Worm (Caenorhabditis elegans) whole organism, L2 larva: ENCODE results near the gene dod-21.

ENCODE experiments used
- R02D3.7 ChIP-seq: fragments of 150-350 bp; optimal IDR thresholded peaks from 2 replicates; lab custom pipeline; 2014; ENCODE audit warnings: missing biosample characterization, missing genetic modification characterization
- Y55F3AM.14 ChIP-seq: fragments of 200-800 bp; sonication (Bioruptor generic); optimal IDR thresholded peaks from 2 replicates; lab custom pipeline; 2018; ENCODE audit warnings: mild to moderate bottlenecking, missing genetic modification characterization, missing compliant biosample characterization
- alr-1 ChIP-seq: fragments of 150-350 bp; optimal IDR thresholded peaks from 2 replicates; lab custom pipeline; 2014; ENCODE audit warnings: missing biosample characterization, missing genetic modification characterization
- ama-1 ChIP-seq: fragments of 150-350 bp; optimal IDR thresholded peaks from 2 replicates; lab custom pipeline; 2018; ENCODE audit warnings: inconsistent platforms
- blmp-1 ChIP-seq: sonication (generic microtip); optimal IDR thresholded peaks from 2 replicates; lab custom pipeline; 2017; ENCODE audit warnings: missing genetic modification characterization, mild to moderate bottlenecking, missing compliant biosample characterization, antibody characterized with exemption, moderate library complexity; ENCODE audit not compliant: insufficient read depth
- elt-1 ChIP-seq: fragments of 150-350 bp; optimal IDR thresholded peaks from 2 replicates; lab custom pipeline; 2014; ENCODE audit warnings: missing biosample characterization, missing genetic modification characterization
- lin-39 ChIP-seq: fragments of 150-350 bp; optimal IDR thresholded peaks from 2 replicates; lab custom pipeline; 2014; ENCODE audit warnings: missing biosample characterization, missing genetic modification reagents, missing genetic modification characterization
- lsy-2 ChIP-seq, 2 experiments: fragments of 150-350 bp in 1 of 2; sonication (generic microtip) in 1 of 2; optimal IDR thresholded peaks; 2 replicates each; lab custom pipeline; 2014 to 2017; ENCODE audit warnings: missing biosample characterization in 2 of 2, missing genetic modification characterization in 2 of 2
- mdl-1 ChIP-seq, 2 experiments: fragments of 150-350 bp in 1 of 2; sonication (generic microtip) in 1 of 2; optimal IDR thresholded peaks; 2 replicates each; lab custom pipeline; 2017; ENCODE audit warnings: missing biosample characterization in 2 of 2, missing genetic modification characterization in 2 of 2
- nhr-77 ChIP-seq: fragments of 150-350 bp; optimal IDR thresholded peaks from 2 replicates; lab custom pipeline; 2014; ENCODE audit warnings: missing biosample characterization, missing genetic modification characterization
- sma-3 ChIP-seq: sonication (generic microtip); optimal IDR thresholded peaks from 2 replicates; lab custom pipeline; 2016; ENCODE audit warnings: missing genetic modification reagents, missing genetic modification characterization, missing compliant biosample characterization
- unc-55 ChIP-seq: fragments of 150-350 bp; sonication (generic microtip); optimal IDR thresholded peaks from 3 replicates; lab custom pipeline; 2014; ENCODE audit warnings: missing biosample characterization, missing genetic modification reagents, missing genetic modification characterization
- unc-62 ChIP-seq: fragments of 150-350 bp; optimal IDR thresholded peaks from 2 replicates; lab custom pipeline; 2014; ENCODE audit warnings: missing biosample characterization, missing genetic modification reagents, missing genetic modification characterization
- ztf-11 ChIP-seq: sonication (generic microtip); optimal IDR thresholded peaks from 2 replicates; lab custom pipeline; 2017; ENCODE audit warnings: missing biosample characterization, missing genetic modification characterization

DNA sequence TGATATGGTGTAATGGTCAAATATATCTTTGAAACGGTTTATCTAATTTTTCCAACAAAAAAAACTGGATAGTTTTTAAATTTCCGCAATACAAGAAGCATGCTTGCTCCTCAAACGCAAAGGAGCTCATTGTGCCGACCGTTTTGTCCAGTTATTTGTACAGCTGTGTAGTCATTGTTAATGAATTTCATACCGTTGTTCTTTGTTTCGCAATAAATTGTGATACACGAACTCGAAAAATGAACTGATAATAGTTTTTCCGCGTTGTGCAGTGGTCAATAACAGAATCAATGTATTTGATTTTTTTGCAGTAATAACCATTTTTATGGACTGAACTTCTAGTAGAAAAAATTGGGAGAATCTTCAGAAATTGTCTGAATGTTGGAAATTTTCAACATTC, 37.7 kb upstream of the dod-21 start:
- TF ChIP-seq Y55F3AM.14 (GFP tag; lab: Kevin White, UChicago) (no peak), alr-1 (tag; lab: Kevin White, UChicago) (no peak), lin-39 (no peak), elt-1 (tag; lab: Kevin White, UChicago) (no peak), ztf-11 (no peak), sma-3 (GFP tag; lab: Kevin White, UChicago) (no peak), unc-55 (GFP tag; lab: Kevin White, UChicago) (no peak), blmp-1 (tag; lab: Kevin White, UChicago) (no peak), nhr-77 (no peak), unc-62 (no peak), mdl-1 (tag; optimal IDR thresholded peaks at IDR 0.05; lab: Kevin White, UChicago) (no peak), ama-1 (lab: Kevin White, UChicago) (no peak), R02D3.7 (no peak), lsy-2 (tag; optimal IDR thresholded peaks at IDR 0.05; lab: Kevin White, UChicago) (no peak)
